Worm (Caenorhabditis elegans): Measurements from ENCODE around the gene clec-231.
A peak's percentile ranks its signal among the peaks of the same experiment; 100 is the strongest.

Gene clec-231

DNA sequence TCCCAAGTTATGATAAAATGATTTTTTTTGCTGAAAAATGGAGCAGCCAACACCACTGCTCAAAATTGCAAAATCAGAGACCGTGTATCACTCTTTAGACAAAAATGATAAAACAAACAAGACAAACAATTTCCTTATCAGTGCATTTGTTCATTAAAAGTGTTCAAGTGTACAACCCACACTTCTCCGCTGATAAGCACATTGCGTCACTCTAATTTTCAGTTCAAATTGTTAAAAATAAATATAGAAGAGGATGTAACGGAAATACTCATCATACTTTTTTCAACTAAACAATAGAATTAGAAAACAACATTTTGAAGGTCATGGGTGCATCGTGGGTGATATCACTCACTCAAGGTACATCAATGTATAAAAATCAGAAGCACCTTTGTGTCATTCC is 31.9 kb downstream of the clec-231 start, which contains the start of gene nhr-291:
nhr-291 (plus strand) TSS at position 324 of the 400 bp plus-strand sequence.
- TF ChIP-seq mep-1 (tag; optimal IDR thresholded peaks at IDR 0.05), result no peak
- TF ChIP-seq pax-3 (tag; optimal IDR thresholded peaks at IDR 0.05), result peak; percentile 77
- no peak for TF ChIP-seq unc-30 (tag; optimal IDR thresholded peaks at IDR 0.05)
- no peak for TF ChIP-seq nhr-77 (tag; optimal IDR thresholded peaks at IDR 0.05)
- no peak for TF ChIP-seq sup-37 (GFP tag; optimal IDR thresholded peaks at IDR 0.05)
- no peak for TF ChIP-seq Y116A8C.19 (tag; optimal IDR thresholded peaks at IDR 0.05; ENCODE audit: borderline replicate concordance)
- TF ChIP-seq jun-1 (tag; optimal IDR thresholded peaks at IDR 0.05), result peak; percentile 65
- TF ChIP-seq unc-130 (tag; optimal IDR thresholded peaks at IDR 0.05), result no peak
- no peak for TF ChIP-seq fkh-10 (GFP tag; optimal IDR thresholded peaks at IDR 0.05)
- TF ChIP-seq efl-1 (optimal IDR thresholded peaks at IDR 0.05), result no peak
- TF ChIP-seq efl-1 (GFP tag; optimal IDR thresholded peaks at IDR 0.05 in 1 of 2), result peak in 1 of 2 experiments; percentile 14
- no peak for TF ChIP-seq aha-1 (tag; optimal IDR thresholded peaks at IDR 0.05)
- no peak for TF ChIP-seq ztf-4 (tag; optimal IDR thresholded peaks at IDR 0.05)
- TF ChIP-seq mdl-1 (tag; optimal IDR thresholded peaks at IDR 0.05), result no peak
- TF ChIP-seq nhr-237 (tag; optimal IDR thresholded peaks at IDR 0.05), result no peak
- TF ChIP-seq irx-1 (tag; optimal IDR thresholded peaks at IDR 0.05), result no peak
- no peak for TF ChIP-seq lsy-2 (tag; optimal IDR thresholded peaks at IDR 0.05)
- no peak for TF ChIP-seq nhr-76 (tag; optimal IDR thresholded peaks at IDR 0.05)
- TF ChIP-seq C04F5.9 (tag; optimal IDR thresholded peaks at IDR 0.05), result no peak
- no peak for TF ChIP-seq mef-2 (tag; optimal IDR thresholded peaks at IDR 0.05)
- no peak for TF ChIP-seq unc-86 (tag; optimal IDR thresholded peaks at IDR 0.05)
- TF ChIP-seq lin-35 (GFP tag; optimal IDR thresholded peaks at IDR 0.05), result peak in 1 of 2 experiments; percentile 45
- no peak for TF ChIP-seq hlh-4 (tag; optimal IDR thresholded peaks at IDR 0.05)
- TF ChIP-seq hpl-2 (GFP tag; optimal IDR thresholded peaks at IDR 0.05), result no peak
- peak; percentile 99 for TF ChIP-seq elt-2 (tag; optimal IDR thresholded peaks at IDR 0.05)
- TF ChIP-seq C34B4.2 (tag; optimal IDR thresholded peaks at IDR 0.05), result no peak
- no peak for TF ChIP-seq tbx-2 (tag; optimal IDR thresholded peaks at IDR 0.05)
- TF ChIP-seq C16A3.4 (tag; optimal IDR thresholded peaks at IDR 0.05), result no peak
- no peak for TF ChIP-seq nhr-11 (tag; optimal IDR thresholded peaks at IDR 0.05)
- no peak for TF ChIP-seq ztf-11 (tag; optimal IDR thresholded peaks at IDR 0.05)
- TF ChIP-seq lin-14 (GFP tag; optimal IDR thresholded peaks at IDR 0.05), result no peak
- TF ChIP-seq ceh-82 (tag; optimal IDR thresholded peaks at IDR 0.05), result no peak
- no peak for TF ChIP-seq snpc-4 (tag; optimal IDR thresholded peaks at IDR 0.05)
- TF ChIP-seq pag-3 (tag; optimal IDR thresholded peaks at IDR 0.05; ENCODE audit: borderline replicate concordance, insufficient read depth), result no peak
- TF ChIP-seq aly-2 (tag; optimal IDR thresholded peaks at IDR 0.05), result no peak
- no peak for TF ChIP-seq snu-23 (GFP tag; optimal IDR thresholded peaks at IDR 0.05)
- no peak for TF ChIP-seq zip-4 (GFP tag; optimal IDR thresholded peaks at IDR 0.05)
- no peak for TF ChIP-seq lin-39 (tag; optimal IDR thresholded peaks at IDR 0.05)
- TF ChIP-seq alr-1 (tag; optimal IDR thresholded peaks at IDR 0.05; ENCODE audit: borderline replicate concordance), result no peak
- no peak for TF ChIP-seq ces-1 (GFP tag; optimal IDR thresholded peaks at IDR 0.05)
- peak; percentile 55 for TF ChIP-seq pqm-1 (tag; optimal IDR thresholded peaks at IDR 0.05)
- TF ChIP-seq mab-9 (GFP tag; IDR thresholded peaks at IDR 0.05), result no peak
- no peak for TF ChIP-seq swsn-7 (tag; optimal IDR thresholded peaks at IDR 0.05)
- no peak for TF ChIP-seq ets-5 (GFP tag; IDR thresholded peaks at IDR 0.05)
- TF ChIP-seq hlh-17 (GFP tag; optimal IDR thresholded peaks at IDR 0.05; ENCODE audit: borderline replicate concordance), result no peak
- no peak for TF ChIP-seq nhr-85 (tag)
- no peak for TF ChIP-seq isw-1 (GFP tag; IDR thresholded peaks at IDR 0.05)
- TF ChIP-seq nhr-90 (tag; optimal IDR thresholded peaks at IDR 0.05; ENCODE audit: poor library complexity), result no peak
- no peak for TF ChIP-seq ceh-8 (GFP tag; optimal IDR thresholded peaks at IDR 0.05)
- TF ChIP-seq nhr-20 (tag; optimal IDR thresholded peaks at IDR 0.05), result peak; percentile 38
- no peak for TF ChIP-seq nhr-19 (GFP tag; conservative IDR thresholded peaks at IDR 0.05)
- no peak for TF ChIP-seq nhr-47 (tag; optimal IDR thresholded peaks at IDR 0.05)
- TF ChIP-seq grh-1 (GFP tag; IDR thresholded peaks at IDR 0.05), result no peak
- TF ChIP-seq nhr-71 (tag; optimal IDR thresholded peaks at IDR 0.05), result no peak
